Fruit fly (Drosophila melanogaster) whole organism, embryonic: ENCODE measurements around the gene CG11726.

ENCODE experiments used
- B-H1 ChIP-seq: fragments of 200-800 bp; sonication (Bioruptor generic); IDR thresholded peaks from 3 replicates; pipeline ENCODE4 v1.3.6; 2022; ENCODE audit warnings: missing biosample characterization, missing genetic modification characterization
- Bteb2 ChIP-seq: fragments of 200-800 bp; sonication (Bioruptor generic); optimal IDR thresholded peaks from 2 replicates; lab custom pipeline; 2016; ENCODE audit warnings: missing biosample characterization, missing genetic modification characterization
- CG10274 ChIP-seq: fragments of 200-800 bp; sonication (Bioruptor generic); optimal IDR thresholded peaks from 3 replicates; lab custom pipeline; 2017; ENCODE audit warnings: missing biosample characterization, mild to moderate bottlenecking, missing genetic modification characterization
- CG12155 ChIP-seq: fragments of 200-800 bp; sonication (Bioruptor generic); optimal IDR thresholded peaks from 3 replicates; lab custom pipeline; 2016; ENCODE audit warnings: missing biosample characterization, missing genetic modification characterization
- CG12236 ChIP-seq: fragments of 200-800 bp; sonication (Bioruptor generic); optimal IDR thresholded peaks from 2 replicates; lab custom pipeline; 2016; ENCODE audit warnings: missing biosample characterization, missing genetic modification characterization
- CG12769 ChIP-seq: fragments of 200-800 bp; sonication (Bioruptor generic); optimal IDR thresholded peaks from 2 replicates; lab custom pipeline; 2019; ENCODE audit warnings: missing biosample characterization, mild to moderate bottlenecking, missing genetic modification characterization, moderate library complexity
- CG18619 ChIP-seq: fragments of 200-800 bp; sonication (Bioruptor generic); optimal IDR thresholded peaks from 3 replicates; lab custom pipeline; 2017; ENCODE audit warnings: missing biosample characterization, mild to moderate bottlenecking, missing genetic modification characterization
- CG2889 ChIP-seq: fragments of 200-800 bp; sonication (Bioruptor generic); IDR thresholded peaks from 3 replicates; pipeline ENCODE4 v1.3.6; 2022; ENCODE audit warnings: missing biosample characterization, missing genetic modification characterization
- CG30020 ChIP-seq: fragments of 200-800 bp; optimal IDR thresholded peaks from 2 replicates; lab custom pipeline; 2019; ENCODE audit warnings: missing biosample characterization, mild to moderate bottlenecking, missing genetic modification characterization, moderate library complexity
- CG31388 ChIP-seq: fragments of 200-800 bp; sonication (Bioruptor generic); optimal IDR thresholded peaks from 2 replicates; lab custom pipeline; 2016; ENCODE audit warnings: missing biosample characterization, missing genetic modification characterization
- CG3847 ChIP-seq: fragments of 200-800 bp; sonication (Bioruptor generic); IDR thresholded peaks from 2 replicates; pipeline ENCODE4 v1.3.6; 2022; ENCODE audit warnings: missing biosample characterization, missing genetic modification characterization
- CG4820 ChIP-seq: fragments of 200-800 bp; sonication (Bioruptor generic); optimal IDR thresholded peaks from 3 replicates; lab custom pipeline; 2016; ENCODE audit warnings: missing biosample characterization, missing genetic modification characterization
- CG6254 ChIP-seq: fragments of 200-800 bp; sonication (Bioruptor generic); optimal IDR thresholded peaks from 3 replicates; lab custom pipeline; 2017; ENCODE audit warnings: mild to moderate bottlenecking, missing biosample characterization, missing genetic modification reagents, missing genetic modification characterization
- CG8281 ChIP-seq: fragments of 200-800 bp; sonication (Bioruptor generic); optimal IDR thresholded peaks from 2 replicates; lab custom pipeline; 2018; ENCODE audit warnings: missing biosample characterization, mild to moderate bottlenecking, missing genetic modification characterization, moderate library complexity
- CG8290 ChIP-seq, 3 experiments: fragments of 200-800 bp; sonication (Bioruptor generic); optimal IDR thresholded peaks; 2 replicates each; lab custom pipeline; 2016 to 2019; ENCODE audit warnings: missing biosample characterization in 3 of 3, missing genetic modification characterization in 3 of 3, mild to moderate bottlenecking in 2 of 3, moderate library complexity in 1 of 3
- CG8478 ChIP-seq: fragments of >200 bp; optimal IDR thresholded peaks from 2 replicates; lab custom pipeline; 2018
- CG9876 ChIP-seq: fragments of 200-800 bp; sonication (Bioruptor generic); optimal IDR thresholded peaks from 2 replicates; lab custom pipeline; 2016; ENCODE audit warnings: missing biosample characterization, missing genetic modification characterization
- CG9932 ChIP-seq: fragments of 200-800 bp; sonication (Bioruptor generic); IDR thresholded peaks from 2 replicates; pipeline ENCODE4 v1.3.6; 2022; ENCODE audit warnings: missing biosample characterization, missing genetic modification characterization
- CTCF ChIP-seq: fragments of 200-800 bp; sonication (Bioruptor generic); optimal IDR thresholded peaks from 2 replicates; lab custom pipeline; 2017; ENCODE audit warnings: missing biosample characterization, mild to moderate bottlenecking, missing genetic modification characterization, moderate library complexity
- CkIIα-i1 ChIP-seq: fragments of 200-800 bp; sonication (Bioruptor generic); IDR thresholded peaks from 2 replicates; pipeline ENCODE4 v1.3.6; 2022; ENCODE audit warnings: missing biosample characterization, missing genetic modification characterization
- D19A ChIP-seq: fragments of 200-800 bp; optimal IDR thresholded peaks from 3 replicates; lab custom pipeline; 2019; ENCODE audit warnings: missing biosample characterization, mild to moderate bottlenecking, missing genetic modification characterization, moderate library complexity
- Dip3 ChIP-seq: fragments of 200-800 bp; sonication (Bioruptor generic); optimal IDR thresholded peaks from 3 replicates; lab custom pipeline; 2016; ENCODE audit warnings: missing biosample characterization, missing genetic modification characterization
- Ets97D ChIP-seq: fragments of 200-800 bp; sonication (Bioruptor generic); optimal IDR thresholded peaks from 3 replicates; lab custom pipeline; 2016; ENCODE audit warnings: missing biosample characterization, missing genetic modification characterization
- Hr78 ChIP-seq, 2 experiments: fragments of 200-800 bp in 1 of 2; fragments of >200 bp in 1 of 2; sonication (Bioruptor generic) in 1 of 2; optimal IDR thresholded peaks; 2 replicates each; lab custom pipeline; 2017 to 2019; ENCODE audit warnings: missing biosample characterization in 2 of 2, missing genetic modification characterization in 2 of 2, mild to moderate bottlenecking in 1 of 2, moderate library complexity in 1 of 2
- Side ChIP-seq: fragments of 200-800 bp; sonication (Bioruptor generic); optimal IDR thresholded peaks from 2 replicates; lab custom pipeline; 2016; ENCODE audit warnings: missing biosample characterization, missing genetic modification characterization
- Spps ChIP-seq: fragments of 200-800 bp; sonication (Bioruptor generic); optimal IDR thresholded peaks from 2 replicates; lab custom pipeline; 2018; ENCODE audit warnings: missing biosample characterization, mild to moderate bottlenecking, missing genetic modification characterization
- Stat92E ChIP-seq, 3 experiments: fragments of >200 bp in 2 of 3; fragments of 200-800 bp in 1 of 3; sonication (Bioruptor generic) in 1 of 3; optimal IDR thresholded peaks; 2 replicates each; lab custom pipeline; 2017 to 2019; ENCODE audit warnings: missing biosample characterization in 3 of 3, missing genetic modification characterization in 3 of 3, mild to moderate bottlenecking in 1 of 3, moderate library complexity in 1 of 3
- amos ChIP-seq: fragments of 200-800 bp; sonication (Bioruptor generic); IDR thresholded peaks from 2 replicates; pipeline ENCODE4 v1.3.6; 2022; ENCODE audit warnings: missing biosample characterization, missing genetic modification characterization; ENCODE audit not compliant: partially characterized antibody
- ap ChIP-seq: fragments of 200-800 bp; sonication (Bioruptor generic); IDR thresholded peaks from 2 replicates; pipeline ENCODE4 v1.3.6; 2022; ENCODE audit warnings: missing biosample characterization, missing genetic modification characterization
- az2 ChIP-seq: fragments of 200-800 bp; sonication (Bioruptor generic); optimal IDR thresholded peaks from 3 replicates; lab custom pipeline; 2016; ENCODE audit warnings: missing biosample characterization, missing genetic modification characterization
- bcd ChIP-seq: fragments of 200-800 bp; sonication (Bioruptor generic); optimal IDR thresholded peaks from 2 replicates; lab custom pipeline; 2017; ENCODE audit warnings: missing biosample characterization, mild to moderate bottlenecking, missing genetic modification characterization
- ci ChIP-seq: fragments of 200-800 bp; sonication (Bioruptor generic); IDR thresholded peaks from 3 replicates; pipeline ENCODE4 v1.3.6; 2022; ENCODE audit warnings: missing biosample characterization, missing genetic modification characterization
- corto ChIP-seq: fragments of 200-800 bp; sonication (Bioruptor generic); optimal IDR thresholded peaks from 2 replicates; lab custom pipeline; 2016; ENCODE audit warnings: missing biosample characterization, mild to moderate bottlenecking, missing genetic modification characterization, moderate library complexity
- crp ChIP-seq, 2 experiments: fragments of 200-800 bp; sonication (Bioruptor generic); optimal IDR thresholded peaks; 2 replicates in 1 of 2; 3 replicates in 1 of 2; lab custom pipeline; 2017; ENCODE audit warnings: missing biosample characterization in 2 of 2, missing genetic modification characterization in 2 of 2, mild to moderate bottlenecking in 1 of 2, moderate library complexity in 1 of 2
- cwo ChIP-seq: fragments of 200-800 bp; sonication (Bioruptor generic); optimal IDR thresholded peaks from 3 replicates; lab custom pipeline; 2017; ENCODE audit warnings: missing biosample characterization, missing genetic modification characterization, mild to moderate bottlenecking, moderate library complexity, missing genetic modification reagents
- emc ChIP-seq: fragments of 200-800 bp; sonication (Bioruptor generic); optimal IDR thresholded peaks from 2 replicates; lab custom pipeline; 2016; ENCODE audit warnings: missing biosample characterization, missing genetic modification characterization
- esg ChIP-seq: fragments of 200-800 bp; sonication (Bioruptor generic); conservative IDR thresholded peaks from 2 replicates; pipeline ENCODE4 v1.3.6; 2022; ENCODE audit warnings: missing biosample characterization, missing genetic modification characterization
- ewg ChIP-seq: fragments of 200-800 bp; sonication (Bioruptor generic); optimal IDR thresholded peaks from 3 replicates; lab custom pipeline; 2017; ENCODE audit warnings: mild to moderate bottlenecking, missing biosample characterization, missing genetic modification reagents, missing genetic modification characterization
- fu2 ChIP-seq: fragments of 200-800 bp; sonication (Bioruptor generic); optimal IDR thresholded peaks from 2 replicates; lab custom pipeline; 2016; ENCODE audit warnings: missing biosample characterization, missing genetic modification characterization
- hb ChIP-seq: fragments of 200-800 bp; sonication (Bioruptor generic); IDR thresholded peaks from 3 replicates; pipeline ENCODE4 v1.3.6; 2022; ENCODE audit warnings: missing biosample characterization, missing genetic modification characterization; ENCODE audit not compliant: partially characterized antibody
- hbn ChIP-seq: fragments of 200-800 bp; sonication (Bioruptor generic); IDR thresholded peaks from 2 replicates; pipeline ENCODE4 v1.3.6; 2022; ENCODE audit warnings: missing biosample characterization, missing genetic modification characterization; ENCODE audit not compliant: partially characterized antibody
- lmd ChIP-seq: fragments of 200-800 bp; sonication (Bioruptor generic); IDR thresholded peaks from 2 replicates; pipeline ENCODE4 v1.3.6; 2022; ENCODE audit warnings: missing biosample characterization, missing genetic modification characterization
- luna ChIP-seq: fragments of 200-800 bp; sonication (Bioruptor generic); optimal IDR thresholded peaks from 2 replicates; lab custom pipeline; 2016; ENCODE audit warnings: missing biosample characterization, missing genetic modification characterization
- maf-S ChIP-seq: fragments of 200-800 bp; sonication (Bioruptor generic); optimal IDR thresholded peaks from 2 replicates; lab custom pipeline; 2016; ENCODE audit warnings: missing biosample characterization, missing genetic modification characterization
- mam ChIP-seq: fragments of 200-800 bp; sonication (Bioruptor generic); optimal IDR thresholded peaks from 3 replicates; lab custom pipeline; 2016; ENCODE audit warnings: missing biosample characterization, missing genetic modification characterization
- mirr ChIP-seq: fragments of 200-800 bp; sonication (Bioruptor generic); optimal IDR thresholded peaks from 3 replicates; lab custom pipeline; 2018; ENCODE audit warnings: missing biosample characterization, mild to moderate bottlenecking, missing genetic modification characterization
- prd ChIP-seq, 3 experiments: fragments of >200 bp in 2 of 3; fragments of 200-800 bp in 1 of 3; sonication (Bioruptor generic) in 1 of 3; optimal IDR thresholded peaks in 2 of 3; IDR thresholded peaks in 1 of 3; 2 replicates in 2 of 3; 3 replicates in 1 of 3; pipeline versions ENCODE4 v1.3.6 to Lab custom; 2017 to 2022; ENCODE audit warnings: missing biosample characterization in 1 of 3, missing genetic modification characterization in 1 of 3
- run ChIP-seq: fragments of 200-800 bp; sonication (Bioruptor generic); optimal IDR thresholded peaks from 3 replicates; lab custom pipeline; 2018; ENCODE audit warnings: missing biosample characterization, mild to moderate bottlenecking, missing genetic modification characterization
- sqz ChIP-seq: fragments of 200-800 bp; sonication (Bioruptor generic); optimal IDR thresholded peaks from 3 replicates; lab custom pipeline; 2018; ENCODE audit warnings: missing biosample characterization, mild to moderate bottlenecking, missing genetic modification characterization
- trh ChIP-seq: fragments of 200-800 bp; sonication (Bioruptor generic); optimal IDR thresholded peaks from 2 replicates; lab custom pipeline; 2016; ENCODE audit warnings: missing biosample characterization, missing genetic modification characterization

CG11726 gene

dm6 chr3L:11353002-11353401 lies 41.5 kb upstream of the CG11726 start (continued):
- TF ChIP-seq Bteb2 (GFP tag; lab: Kevin White, UChicago) (peak; percentile 88), CG8281 (tag; lab: Kevin White, UChicago) (peak; percentile 34), D19A (tag; lab: Kevin White, UChicago) (peak; percentile 65), CG12155 (peak; percentile 91), esg (GFP tag; lab: Robert Waterston, UW) (peak; percentile 72), Stat92E (GFP tag; optimal IDR thresholded peaks at IDR 0.05; lab: Kevin White, UChicago) (no peak), lmd (peak; percentile 87), CG10274 (GFP tag; lab: Kevin White, UChicago) (peak; percentile 75), ci (peak; percentile 82), CG8290 (GFP tag; optimal IDR thresholded peaks at IDR 0.05; lab: Kevin White, UChicago) (no peak), CG8290 (tag; optimal IDR thresholded peaks at IDR 0.05; lab: Kevin White, UChicago) (peak in 1 of 2 experiments; percentile 94), CG4820 (GFP tag; lab: Kevin White, UChicago) (peak; percentile 76), maf-S (GFP tag; lab: Kevin White, UChicago) (peak; percentile 84), mirr (GFP tag; lab: Kevin White, UChicago) (peak; percentile 72), Ets97D (GFP tag; lab: Kevin White, UChicago) (peak; percentile 37), cwo (GFP tag; lab: Kevin White, UChicago) (peak; percentile 88), CG9876 (peak; percentile 75), luna (peak; percentile 90), crp (GFP tag; optimal IDR thresholded peaks at IDR 0.05; lab: Kevin White, UChicago) (peak in 1 of 2 experiments; percentile 28), run (peak; percentile 34), az2 (GFP tag; lab: Kevin White, UChicago) (peak; percentile 74), hb (GFP tag; lab: Robert Waterston, UW) (no peak), Dip3 (GFP tag; lab: Kevin White, UChicago) (peak; percentile 95), CG12769 (tag; lab: Kevin White, UChicago) (peak; percentile 95), CG6254 (GFP tag; lab: Kevin White, UChicago) (no peak), amos (GFP tag; lab: Robert Waterston, UW) (no peak), fu2 (GFP tag; lab: Kevin White, UChicago) (peak; percentile 91), CG31388 (GFP tag; lab: Kevin White, UChicago) (peak; percentile 57), prd (optimal IDR thresholded peaks at IDR 0.05; lab: Kevin White, UChicago) (no peak), prd (GFP tag; IDR thresholded peaks at IDR 0.05; lab: Robert Waterston, UW) (peak; percentile 87), CTCF (no peak), CkIIα-i1 (GFP tag; lab: Robert Waterston, UW) (peak; percentile 60; the same call in 1 of the 2 replicates), CG3847 (GFP tag; lab: Robert Waterston, UW) (peak; percentile 88), Side (peak; percentile 85), corto (GFP tag; lab: Kevin White, UChicago) (peak; percentile 92), mam (peak; percentile 95), bcd (GFP tag; lab: Kevin White, UChicago) (peak; percentile 87), CG2889 (GFP tag; lab: Robert Waterston, UW) (peak; percentile 86), CG12236 (GFP tag; lab: Kevin White, UChicago) (peak; percentile 70), ap (GFP tag; lab: Robert Waterston, UW) (peak; percentile 36; the same call in 1 of the 2 replicates), CG18619 (GFP tag; lab: Kevin White, UChicago) (peak; percentile 81), emc (GFP tag; lab: Kevin White, UChicago) (peak; percentile 73), CG30020 (tag; lab: Kevin White, UChicago) (no peak), trh (GFP tag; lab: Kevin White, UChicago) (peak; percentile 39), sqz (GFP tag; lab: Kevin White, UChicago) (no peak), CG8478 (lab: Kevin White, UChicago) (no peak), CG9932 (GFP tag; lab: Robert Waterston, UW) (peak; percentile 93), B-H1 (peak; percentile 76), hbn (GFP tag; lab: Robert Waterston, UW) (no peak), ewg (GFP tag; lab: Kevin White, UChicago) (peak; percentile 34), Spps (tag; lab: Kevin White, UChicago) (no peak), Hr78 (GFP tag; optimal IDR thresholded peaks at IDR 0.05; lab: Kevin White, UChicago) (no peak)
